Fruit fly (Drosophila melanogaster) whole organism, wandering third instar larva: ENCODE results near the gene RpL34a.

Experiments used
- Abd-B ChIP-seq: fragments of >200 bp; optimal IDR thresholded peaks from 2 replicates; lab custom pipeline; 2017; ENCODE audit warnings: missing biosample characterization, missing genetic modification characterization
- CG32264 ChIP-seq: fragments of 200-800 bp; sonication (Bioruptor generic); optimal IDR thresholded peaks from 2 replicates; lab custom pipeline; 2016; ENCODE audit warnings: missing biosample characterization, missing genetic modification characterization
- CG9705 ChIP-seq: fragments of 200-800 bp; sonication (Bioruptor generic); optimal IDR thresholded peaks from 2 replicates; lab custom pipeline; 2018; ENCODE audit warnings: missing biosample characterization, mild to moderate bottlenecking, missing genetic modification characterization
- CrebA ChIP-seq: fragments of 200-800 bp; sonication (Bioruptor generic); optimal IDR thresholded peaks from 2 replicates; lab custom pipeline; 2016; ENCODE audit warnings: missing biosample characterization, mild to moderate bottlenecking, missing genetic modification characterization, borderline replicate concordance
- Dfd ChIP-seq: fragments of >200 bp; optimal IDR thresholded peaks from 2 replicates; lab custom pipeline; 2017; ENCODE audit warnings: missing biosample characterization, missing genetic modification characterization
- Dif ChIP-seq: fragments of 200-275, 200-300 bp; sonication (Bioruptor generic); optimal IDR thresholded peaks from 2 replicates; lab custom pipeline; 2018; ENCODE audit warnings: missing biosample characterization, missing genetic modification characterization; ENCODE audit not compliant: partially characterized antibody
- GATAd ChIP-seq: sonication (Bioruptor generic); optimal IDR thresholded peaks from 2 replicates; lab custom pipeline; 2016; ENCODE audit warnings: missing biosample characterization, missing genetic modification characterization
- HLH106 ChIP-seq: fragments of 200-800 bp; optimal IDR thresholded peaks from 3 replicates; lab custom pipeline; 2019; ENCODE audit warnings: missing biosample characterization, mild to moderate bottlenecking, missing genetic modification characterization, moderate library complexity
- Hnf4 ChIP-seq: fragments of 200-800 bp; sonication (Bioruptor generic); optimal IDR thresholded peaks from 2 replicates; lab custom pipeline; 2016; ENCODE audit warnings: missing biosample characterization, mild to moderate bottlenecking, missing genetic modification characterization
- Hr78 ChIP-seq: fragments of >200 bp; optimal IDR thresholded peaks from 2 replicates; lab custom pipeline; 2017; ENCODE audit warnings: missing biosample characterization, missing genetic modification characterization
- Hr83 ChIP-seq: fragments of 200-300 bp; sonication (Bioruptor generic); optimal IDR thresholded peaks from 2 replicates; lab custom pipeline; 2016; ENCODE audit warnings: missing biosample characterization, mild to moderate bottlenecking, missing genetic modification characterization, moderate library complexity; ENCODE audit not compliant: poor library complexity, severe bottlenecking
- Jra ChIP-seq: sonication (Bioruptor generic); optimal IDR thresholded peaks from 2 replicates; lab custom pipeline; 2016; ENCODE audit warnings: missing biosample characterization, missing genetic modification characterization
- Mio ChIP-seq: sonication (Bioruptor generic); optimal IDR thresholded peaks from 2 replicates; lab custom pipeline; 2016; ENCODE audit warnings: missing biosample characterization, missing genetic modification characterization
- Myc ChIP-seq: fragments of >200 bp; optimal IDR thresholded peaks from 2 replicates; lab custom pipeline; 2017
- N ChIP-seq: fragments of >200 bp; optimal IDR thresholded peaks from 2 replicates; lab custom pipeline; 2018; ENCODE audit warnings: missing biosample characterization, missing external identifiers, missing genetic modification characterization
- OdsH ChIP-seq: fragments of 200-800 bp; sonication (Bioruptor generic); optimal IDR thresholded peaks from 2 replicates; lab custom pipeline; 2016; ENCODE audit warnings: missing biosample characterization, mild to moderate bottlenecking, missing genetic modification characterization
- Rel ChIP-seq, 2 experiments: fragments of 200-800 bp; sonication (Bioruptor generic) in 1 of 2; optimal IDR thresholded peaks; 2 replicates in 1 of 2; 3 replicates in 1 of 2; lab custom pipeline; 2016 to 2019; ENCODE audit warnings: mild to moderate bottlenecking in 2 of 2, missing biosample characterization in 2 of 2, missing genetic modification characterization in 2 of 2, moderate library complexity in 1 of 2
- Sp1 ChIP-seq: fragments of 200-800 bp; sonication (Bioruptor generic); optimal IDR thresholded peaks from 3 replicates; lab custom pipeline; 2019; ENCODE audit warnings: missing biosample characterization, mild to moderate bottlenecking, missing genetic modification characterization, moderate library complexity
- Vsx2 ChIP-seq: fragments of 200-300, 225-300 bp; sonication (Bioruptor generic); optimal IDR thresholded peaks from 2 replicates; lab custom pipeline; 2018; ENCODE audit warnings: missing biosample characterization, missing genetic modification characterization; ENCODE audit not compliant: partially characterized antibody
- br ChIP-seq: fragments of 200-800 bp; sonication (Bioruptor generic); optimal IDR thresholded peaks from 2 replicates; lab custom pipeline; 2016; ENCODE audit warnings: missing biosample characterization, missing genetic modification characterization
- brk ChIP-seq: fragments of 200-800 bp; sonication (Bioruptor generic); optimal IDR thresholded peaks from 2 replicates; lab custom pipeline; 2016; ENCODE audit warnings: missing biosample characterization, mild to moderate bottlenecking, missing genetic modification characterization
- dl ChIP-seq, 2 experiments: fragments of 175-275, 200-275 bp in 1 of 2; fragments of 200-275 bp in 1 of 2; sonication (Bioruptor generic); optimal IDR thresholded peaks; lab custom pipeline; 2018; ENCODE audit warnings: mild to moderate bottlenecking in 2 of 2, missing biosample characterization in 2 of 2, missing genetic modification characterization in 2 of 2, moderate library complexity in 2 of 2; ENCODE audit not compliant: partially characterized antibody in 2 of 2, insufficient read depth in 1 of 2
- dmrt93B ChIP-seq: fragments of 200-800 bp; sonication (Bioruptor generic); optimal IDR thresholded peaks from 2 replicates; lab custom pipeline; 2018; ENCODE audit warnings: missing biosample characterization, mild to moderate bottlenecking, missing genetic modification characterization
- dsf ChIP-seq: sonication (Bioruptor generic); optimal IDR thresholded peaks from 2 replicates; lab custom pipeline; 2016; ENCODE audit warnings: missing biosample characterization, missing genetic modification characterization, borderline replicate concordance
- ey ChIP-seq: fragments of 200-800 bp; sonication (Bioruptor generic); optimal IDR thresholded peaks from 2 replicates; lab custom pipeline; 2016; ENCODE audit warnings: missing biosample characterization, missing genetic modification characterization
- foxo ChIP-seq, 2 experiments: fragments of 200-800 bp; sonication (Bioruptor generic); optimal IDR thresholded peaks; 2 replicates in 1 of 2; 3 replicates in 1 of 2; lab custom pipeline; 2016 to 2017; ENCODE audit warnings: missing biosample characterization in 2 of 2, missing genetic modification characterization in 2 of 2
- fru ChIP-seq: fragments of 200-800 bp; sonication (Bioruptor generic); optimal IDR thresholded peaks from 3 replicates; lab custom pipeline; 2016; ENCODE audit warnings: missing biosample characterization, mild to moderate bottlenecking, missing genetic modification characterization
- h ChIP-seq: fragments of 200-800 bp; sonication (Bioruptor generic); optimal IDR thresholded peaks from 3 replicates; lab custom pipeline; 2016; ENCODE audit warnings: missing biosample characterization, mild to moderate bottlenecking, missing genetic modification characterization
- jim ChIP-seq: fragments of 175-275, 200-325 bp; sonication (Bioruptor generic); optimal IDR thresholded peaks from 2 replicates; lab custom pipeline; 2016; ENCODE audit warnings: missing biosample characterization, mild to moderate bottlenecking, missing genetic modification characterization
- lola ChIP-seq: fragments of >200 bp; optimal IDR thresholded peaks from 2 replicates; lab custom pipeline; 2017; ENCODE audit warnings: missing biosample characterization, missing genetic modification characterization
- pan ChIP-seq: fragments of >200 bp; optimal IDR thresholded peaks from 2 replicates; lab custom pipeline; 2017
- psq ChIP-seq: fragments of 200-800 bp; sonication (Bioruptor generic); optimal IDR thresholded peaks from 3 replicates; lab custom pipeline; 2017; ENCODE audit warnings: missing biosample characterization, mild to moderate bottlenecking, missing genetic modification characterization, moderate library complexity
- rgr ChIP-seq: fragments of 200-800 bp; sonication (Bioruptor generic); optimal IDR thresholded peaks from 3 replicates; lab custom pipeline; 2016; ENCODE audit warnings: missing biosample characterization, mild to moderate bottlenecking, missing genetic modification characterization
- sage ChIP-seq: fragments of 200-800 bp; sonication (Bioruptor generic); optimal IDR thresholded peaks from 2 replicates; lab custom pipeline; 2016; ENCODE audit warnings: missing biosample characterization, mild to moderate bottlenecking, missing genetic modification characterization
- sv ChIP-seq: fragments of 200-800 bp; sonication (Bioruptor generic); optimal IDR thresholded peaks from 3 replicates; lab custom pipeline; 2016; ENCODE audit warnings: missing biosample characterization, missing genetic modification characterization
- tai ChIP-seq: sonication (Bioruptor generic); optimal IDR thresholded peaks from 2 replicates; lab custom pipeline; 2016; ENCODE audit warnings: missing biosample characterization, missing genetic modification characterization
- usp ChIP-seq: fragments of >200 bp; optimal IDR thresholded peaks from 2 replicates; lab custom pipeline; 2017; ENCODE audit warnings: missing biosample characterization, missing genetic modification characterization
- woc ChIP-seq: sonication (Bioruptor generic); optimal IDR thresholded peaks from 2 replicates; lab custom pipeline; 2016; ENCODE audit warnings: missing biosample characterization, mild to moderate bottlenecking, missing genetic modification characterization

Gene RpL34a

dm6 chr3R:26008892-26009539 is 50.1 kb downstream of the RpL34a start:
- TF ChIP-seq dl (GFP tag; optimal IDR thresholded peaks at IDR 0.05; lab: Kevin White, UChicago; ENCODE audit: insufficient read depth in 1 of 2, partially characterized antibody in 2 of 2) (no peak), Dfd (GFP tag; lab: Kevin White, UChicago) (no peak), Sp1 (GFP tag; lab: Kevin White, UChicago) (peak; percentile 97), ey (GFP tag; lab: Kevin White, UChicago) (peak; percentile 98), sv (GFP tag; lab: Kevin White, UChicago) (peak; percentile 80), fru (GFP tag; lab: Kevin White, UChicago) (peak; percentile 98), h (peak; percentile 98), lola (GFP tag; lab: Kevin White, UChicago) (no peak), OdsH (GFP tag; lab: Kevin White, UChicago) (peak; percentile 98), HLH106 (peak; percentile 97), N (no peak), CG9705 (peak; percentile 90), Abd-B (no peak), dmrt93B (GFP tag; lab: Kevin White, UChicago) (peak; percentile 95), Vsx2 (GFP tag; lab: Kevin White, UChicago) (no peak), CG32264 (peak; percentile 96), dsf (GFP tag; lab: Kevin White, UChicago) (peak; percentile 72), Hr83 (GFP tag; lab: Kevin White, UChicago) (peak; percentile 30), usp (GFP tag; lab: Kevin White, UChicago) (no peak), tai (GFP tag; lab: Kevin White, UChicago) (peak; percentile 88), CrebA (GFP tag; lab: Kevin White, UChicago) (peak; percentile 39), foxo (GFP tag; optimal IDR thresholded peaks at IDR 0.05; lab: Kevin White, UChicago) (peak; percentile 88 to 97), sage (GFP tag; lab: Kevin White, UChicago) (peak; percentile 93), jim (no peak), br (GFP tag; lab: Kevin White, UChicago) (peak; percentile 97), Dif (GFP tag; lab: Kevin White, UChicago) (peak; percentile 68), Hr78 (GFP tag; lab: Kevin White, UChicago) (no peak), pan (no peak), Jra (GFP tag; lab: Kevin White, UChicago) (peak; percentile 86), Mio (GFP tag; lab: Kevin White, UChicago) (peak; percentile 36), psq (GFP tag; lab: Kevin White, UChicago) (peak; percentile 94), rgr (GFP tag; lab: Kevin White, UChicago) (peak; percentile 97), Rel (GFP tag; optimal IDR thresholded peaks at IDR 0.05; lab: Kevin White, UChicago) (peak; percentile 96), Rel (tag; optimal IDR thresholded peaks at IDR 0.05; lab: Kevin White, UChicago) (peak; percentile 68), Myc (lab: Kevin White, UChicago) (no peak), Hnf4 (peak; percentile 95), woc (GFP tag; lab: Kevin White, UChicago) (peak; percentile 98), brk (peak; percentile 93), GATAd (no peak)
